Worm (Caenorhabditis elegans) whole organism, L2 larva: ENCODE data around the gene subs-4.

Source experiments
- F13H6.1 ChIP-seq: sonication (generic microtip); optimal IDR thresholded peaks from 2 replicates; lab custom pipeline; 2016; ENCODE audit warnings: missing genetic modification characterization, missing compliant biosample characterization
- ama-1 ChIP-seq: fragments of 150-350 bp; optimal IDR thresholded peaks from 2 replicates; lab custom pipeline; 2018; ENCODE audit warnings: inconsistent platforms
- ceh-82 ChIP-seq: fragments of 150-350 bp; optimal IDR thresholded peaks from 2 replicates; lab custom pipeline; 2014; ENCODE audit warnings: missing biosample characterization, missing genetic modification characterization
- dmd-4 ChIP-seq: sonication (generic microtip); optimal IDR thresholded peaks from 2 replicates; lab custom pipeline; 2017; ENCODE audit warnings: missing biosample characterization, missing genetic modification characterization
- elt-1 ChIP-seq: fragments of 150-350 bp; optimal IDR thresholded peaks from 2 replicates; lab custom pipeline; 2014; ENCODE audit warnings: missing biosample characterization, missing genetic modification characterization
- elt-3 ChIP-seq: sonication (generic microtip); optimal IDR thresholded peaks from 2 replicates; lab custom pipeline; 2017; ENCODE audit warnings: missing biosample characterization, missing genetic modification characterization
- nhr-237 ChIP-seq: fragments of 150-350 bp; optimal IDR thresholded peaks from 2 replicates; lab custom pipeline; 2014; ENCODE audit warnings: missing biosample characterization, missing genetic modification characterization
- nhr-25 ChIP-seq: fragments of 150-350 bp; sonication (generic microtip); optimal IDR thresholded peaks from 3 replicates; lab custom pipeline; 2014; ENCODE audit warnings: missing biosample characterization, missing genetic modification characterization
- skn-1 ChIP-seq: sonication (generic microtip); optimal IDR thresholded peaks from 2 replicates; lab custom pipeline; 2017; ENCODE audit warnings: missing biosample characterization, missing genetic modification characterization
- unc-62 ChIP-seq: fragments of 150-350 bp; optimal IDR thresholded peaks from 2 replicates; lab custom pipeline; 2014; ENCODE audit warnings: missing biosample characterization, missing genetic modification reagents, missing genetic modification characterization
- ztf-1 ChIP-seq: fragments of 200-800 bp; sonication (Bioruptor generic); conservative IDR thresholded peaks from 2 replicates; pipeline ENCODE4 v1.3.6; 2022; ENCODE audit warnings: missing genetic modification characterization, missing compliant biosample characterization

DNA sequence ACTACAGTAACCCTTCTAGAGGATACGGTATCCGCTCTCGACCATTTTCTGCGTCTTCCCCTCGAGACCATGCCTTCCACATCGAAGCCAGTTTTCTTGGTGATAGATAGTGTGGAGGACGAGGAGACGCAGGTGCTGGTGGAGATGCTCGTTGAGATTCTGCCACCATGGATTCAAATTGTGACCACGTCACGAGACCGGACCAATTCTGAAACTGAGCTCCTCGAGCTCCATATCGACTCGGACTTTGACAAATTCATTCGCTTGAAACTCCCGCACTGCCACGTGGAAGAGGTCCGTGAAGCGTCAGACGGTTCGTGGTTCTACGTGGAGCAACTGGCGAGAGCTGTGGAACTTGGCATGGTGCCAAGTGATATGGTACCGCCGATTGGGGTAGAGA, 20.6 kb upstream of the subs-4 start:
- no peak for TF ChIP-seq dmd-4
- no peak for TF ChIP-seq elt-3 (tag; lab: Kevin White, UChicago)
- TF ChIP-seq elt-1: no peak
- TF ChIP-seq unc-62 (GFP tag; lab: Kevin White, UChicago): no peak
- TF ChIP-seq ama-1 (lab: Kevin White, UChicago): no peak
- TF ChIP-seq F13H6.1 (tag; lab: Kevin White, UChicago): no peak
- TF ChIP-seq skn-1 (tag; lab: Kevin White, UChicago): no peak
- TF ChIP-seq nhr-237: no peak
- no peak for TF ChIP-seq nhr-25 (tag; lab: Kevin White, UChicago)
- no peak for TF ChIP-seq ceh-82 (tag; lab: Kevin White, UChicago)
- TF ChIP-seq ztf-1 (GFP tag; lab: Robert Waterston, UW): no peak
